Fruit fly (Drosophila melanogaster) whole organism, adult: Measurements from ENCODE around the gene CG9839.
A peak's percentile ranks its signal among the peaks of the same experiment; 100 is the strongest.

Source experiments
- CG11617 ChIP-seq: fragments of 200-800 bp; sonication (Bioruptor generic); optimal IDR thresholded peaks from 2 replicates; lab custom pipeline; 2017; ENCODE audit warnings: mild to moderate bottlenecking, missing biosample characterization, missing genetic modification reagents, missing genetic modification characterization
- Crg-1 ChIP-seq: fragments of 200-800 bp; sonication (Bioruptor generic); optimal IDR thresholded peaks from 2 replicates; lab custom pipeline; 2016; ENCODE audit warnings: missing biosample characterization, missing genetic modification characterization
- cnc ChIP-seq, 2 experiments: fragments of >200 bp; optimal IDR thresholded peaks; 2 replicates each; lab custom pipeline; 2017
- ovo ChIP-seq: fragments of 200-800 bp; sonication (Bioruptor generic); optimal IDR thresholded peaks from 2 replicates; lab custom pipeline; 2016; ENCODE audit warnings: missing biosample characterization, missing genetic modification characterization
- pad ChIP-seq: fragments of 200-800 bp; sonication (Bioruptor generic); optimal IDR thresholded peaks from 3 replicates; lab custom pipeline; 2017; ENCODE audit warnings: missing biosample characterization, missing genetic modification characterization, mild to moderate bottlenecking, moderate library complexity, missing genetic modification reagents
- toe ChIP-seq: fragments of 200-800 bp; sonication (Bioruptor generic); optimal IDR thresholded peaks from 2 replicates; lab custom pipeline; 2016; ENCODE audit warnings: missing biosample characterization, missing genetic modification characterization

DNA sequence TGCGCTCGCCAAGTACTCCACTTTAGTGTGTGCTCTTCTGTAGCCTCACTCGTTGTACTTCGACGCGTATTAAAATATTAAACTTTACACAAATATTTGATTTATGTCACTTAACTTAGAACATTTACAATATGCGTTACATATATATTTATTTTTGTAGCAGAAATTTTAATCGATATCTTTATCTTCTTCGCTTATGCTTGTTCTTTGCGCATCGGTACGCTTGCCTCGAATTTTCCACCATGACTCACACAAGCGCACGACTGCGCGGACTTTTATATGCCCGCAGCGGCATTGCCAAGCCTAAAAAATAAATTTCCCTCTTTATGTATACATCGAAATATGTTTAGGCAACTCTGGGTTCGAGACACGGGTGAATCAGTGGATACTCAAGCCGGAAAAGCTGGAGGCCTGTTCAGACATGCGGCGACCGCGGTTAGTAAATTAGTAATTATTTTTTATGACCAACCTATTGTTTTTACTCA, 14.9 kb upstream of the CG9839 start, which contains the start of gene aqz:
- TF ChIP-seq Crg-1 (GFP tag; lab: Kevin White, UChicago): peak; percentile 71
- peak; percentile 39 for TF ChIP-seq CG11617 (GFP tag; lab: Kevin White, UChicago)
- peak; percentile 61 for TF ChIP-seq toe (GFP tag; lab: Kevin White, UChicago)
- no peak for TF ChIP-seq cnc (optimal IDR thresholded peaks at IDR 0.05; lab: Kevin White, UChicago)
- peak; percentile 28 for TF ChIP-seq ovo (GFP tag; lab: Kevin White, UChicago)
- TF ChIP-seq pad (GFP tag; lab: Kevin White, UChicago): peak; percentile 44
